Worm (Caenorhabditis elegans): Measurements from ENCODE around the gene flad-1.
A peak's percentile ranks its signal among the peaks of the same experiment; 100 is the strongest.

Gene flad-1

ce11 chrII:9974967-9975366 lies 31.0 kb downstream of the flad-1 start, which contains the start of gene aakg-5 (continued):
- TF ChIP-seq nfya-1 (tag; optimal IDR thresholded peaks at IDR 0.05; ENCODE audit: insufficient read depth), result peak; percentile 90
- TF ChIP-seq nhr-25 (tag; optimal IDR thresholded peaks at IDR 0.05), result peak; percentile 89
- TF ChIP-seq skn-1 (tag; optimal IDR thresholded peaks at IDR 0.05), result peak; percentile 57
- no peak for TF ChIP-seq mdl-1 (tag; optimal IDR thresholded peaks at IDR 0.05)
- no peak for TF ChIP-seq ceh-9 (tag; optimal IDR thresholded peaks at IDR 0.05)
- peak; percentile 78 for TF ChIP-seq lin-39 (tag; optimal IDR thresholded peaks at IDR 0.05)
- TF ChIP-seq fkh-2 (tag; optimal IDR thresholded peaks at IDR 0.05), result no peak
- TF ChIP-seq zag-1 (tag; optimal IDR thresholded peaks at IDR 0.05), result no peak

DNA sequence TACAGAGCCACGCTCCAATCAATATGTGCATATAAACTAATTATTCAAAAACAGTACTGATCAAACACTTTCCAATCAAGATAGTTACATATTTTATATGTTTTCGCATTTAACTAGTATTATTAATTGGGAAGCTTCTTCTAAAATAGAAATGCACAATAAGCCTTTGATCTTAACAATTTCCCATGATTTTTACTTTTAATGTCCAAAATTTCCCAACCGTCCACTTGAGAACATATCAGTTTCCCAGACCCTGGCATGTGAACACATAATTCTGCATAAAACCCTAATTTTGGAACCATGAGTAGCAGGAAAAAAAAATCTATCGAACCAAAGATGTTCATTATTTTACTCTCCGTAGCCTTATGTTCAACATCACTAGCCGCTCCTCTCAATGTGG lies 32.5 kb downstream of the flad-1 start, which contains the start of gene R53.8:
Gene R53.8 (plus strand): TSS at position 301 of the 400 bp plus-strand sequence.
- TF ChIP-seq egl-5 (tag; optimal IDR thresholded peaks at IDR 0.05) (no peak), daf-12 (tag; optimal IDR thresholded peaks at IDR 0.05) (no peak), tbx-2 (tag; optimal IDR thresholded peaks at IDR 0.05) (no peak), nhr-23 (tag; optimal IDR thresholded peaks at IDR 0.05) (no peak), nhr-77 (tag; optimal IDR thresholded peaks at IDR 0.05) (no peak), elt-1 (tag; optimal IDR thresholded peaks at IDR 0.05) (no peak), unc-39 (tag; optimal IDR thresholded peaks at IDR 0.05) (no peak), nhr-11 (tag; optimal IDR thresholded peaks at IDR 0.05) (no peak), zag-1 (tag; optimal IDR thresholded peaks at IDR 0.05) (no peak), eor-1 (tag; optimal IDR thresholded peaks at IDR 0.05) (no peak), skn-1 (tag; optimal IDR thresholded peaks at IDR 0.05) (no peak), fos-1 (tag; optimal IDR thresholded peaks at IDR 0.05) (no peak), lsy-12 (tag; optimal IDR thresholded peaks at IDR 0.05) (no peak), nfya-1 (tag; optimal IDR thresholded peaks at IDR 0.05; ENCODE audit: insufficient read depth) (no peak)

DNA sequence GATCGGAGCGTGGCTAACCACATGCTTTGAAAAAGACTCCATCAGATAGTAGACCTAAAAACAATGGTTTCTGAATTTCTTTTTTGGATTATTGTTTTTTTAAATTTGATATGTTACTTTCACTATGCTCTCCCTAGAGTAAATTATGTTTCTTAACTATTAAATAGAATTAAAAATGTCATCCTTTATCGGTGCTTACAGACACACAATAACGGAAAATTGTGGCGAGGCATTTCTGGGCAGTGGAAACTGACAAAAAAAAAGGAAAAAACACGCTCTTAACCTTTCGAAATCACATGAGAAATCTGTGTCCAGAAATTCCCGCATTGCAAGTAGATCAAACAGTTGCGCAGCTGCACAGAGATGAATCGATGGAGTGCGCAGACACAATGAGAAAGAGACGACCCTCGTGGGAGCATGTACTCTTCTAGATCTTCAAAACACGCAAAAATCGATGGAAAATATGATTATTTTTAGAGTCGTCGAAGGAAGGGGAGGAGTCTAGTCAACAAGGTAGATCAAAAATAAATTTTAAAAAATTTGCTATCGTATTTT lies 36.2 kb downstream of the flad-1 start, which contains the start of gene ZK892.6:
Gene ZK892.6 (minus strand): TSS at position 51 of the 555 bp plus-strand sequence.
- TF ChIP-seq snpc-4 (tag; optimal IDR thresholded peaks at IDR 0.05), result no peak
- TF ChIP-seq hmg-11 (tag; optimal IDR thresholded peaks at IDR 0.05), result no peak
- no peak for TF ChIP-seq skn-1 (tag; optimal IDR thresholded peaks at IDR 0.05)
- TF ChIP-seq elt-1 (tag; optimal IDR thresholded peaks at IDR 0.05), result no peak
- no peak for TF ChIP-seq ZK546.5 (tag; optimal IDR thresholded peaks at IDR 0.05)
- TF ChIP-seq R02D3.7 (tag; optimal IDR thresholded peaks at IDR 0.05), result no peak
- no peak for TF ChIP-seq nhr-25 (tag; optimal IDR thresholded peaks at IDR 0.05)
- no peak for TF ChIP-seq pqm-1 (tag; optimal IDR thresholded peaks at IDR 0.05)
- TF ChIP-seq daf-12 (tag; optimal IDR thresholded peaks at IDR 0.05), result no peak
- TF ChIP-seq fkh-10 (GFP tag; optimal IDR thresholded peaks at IDR 0.05), result no peak
- TF ChIP-seq mml-1 (tag; optimal IDR thresholded peaks at IDR 0.05), result no peak
- no peak for TF ChIP-seq sea-2 (GFP tag; optimal IDR thresholded peaks at IDR 0.05)
- TF ChIP-seq unc-62 (GFP tag; optimal IDR thresholded peaks at IDR 0.05), result no peak
- TF ChIP-seq nhr-12 (tag; optimal IDR thresholded peaks at IDR 0.05), result no peak
- TF ChIP-seq nhr-77 (tag; optimal IDR thresholded peaks at IDR 0.05), result no peak
- TF ChIP-seq lin-39 (tag; optimal IDR thresholded peaks at IDR 0.05), result no peak
- no peak for TF ChIP-seq ztf-11 (tag; optimal IDR thresholded peaks at IDR 0.05)
- no peak for TF ChIP-seq zag-1 (tag; optimal IDR thresholded peaks at IDR 0.05)
- TF ChIP-seq tbx-2 (tag; optimal IDR thresholded peaks at IDR 0.05), result no peak

ce11 chrII:9981760-9982159 lies 37.8 kb downstream of the flad-1 start, which contains the start of gene sdz-38:
sdz-38 (minus strand) TSS chrII:9981860.
- TF ChIP-seq unc-39 (tag; optimal IDR thresholded peaks at IDR 0.05) (no peak), nhr-11 (tag; optimal IDR thresholded peaks at IDR 0.05) (no peak), pqm-1 (tag; optimal IDR thresholded peaks at IDR 0.05) (no peak), lin-39 (tag; optimal IDR thresholded peaks at IDR 0.05) (no peak), elt-3 (tag; optimal IDR thresholded peaks at IDR 0.05) (no peak), hmg-11 (tag; optimal IDR thresholded peaks at IDR 0.05) (no peak), eor-1 (tag; optimal IDR thresholded peaks at IDR 0.05) (no peak), elt-2 (tag; optimal IDR thresholded peaks at IDR 0.05) (no peak), nfya-1 (tag; optimal IDR thresholded peaks at IDR 0.05; ENCODE audit: insufficient read depth) (no peak), egl-5 (tag; optimal IDR thresholded peaks at IDR 0.05) (no peak), skn-1 (tag; optimal IDR thresholded peaks at IDR 0.05) (no peak), lin-15B (tag; optimal IDR thresholded peaks at IDR 0.05) (no peak), nhr-12 (tag; optimal IDR thresholded peaks at IDR 0.05) (no peak), fkh-10 (GFP tag; optimal IDR thresholded peaks at IDR 0.05) (no peak), pha-4 (tag; optimal IDR thresholded peaks at IDR 0.05) (no peak), ceh-9 (tag; optimal IDR thresholded peaks at IDR 0.05) (no peak), nhr-67 (tag; optimal IDR thresholded peaks at IDR 0.05) (no peak), ceh-28 (tag; optimal IDR thresholded peaks at IDR 0.05) (no peak)

Data from whole organism, L3 larva.